Worm (Caenorhabditis elegans): ENCODE data around the gene T25D1.2.

Gene T25D1.2

DNA sequence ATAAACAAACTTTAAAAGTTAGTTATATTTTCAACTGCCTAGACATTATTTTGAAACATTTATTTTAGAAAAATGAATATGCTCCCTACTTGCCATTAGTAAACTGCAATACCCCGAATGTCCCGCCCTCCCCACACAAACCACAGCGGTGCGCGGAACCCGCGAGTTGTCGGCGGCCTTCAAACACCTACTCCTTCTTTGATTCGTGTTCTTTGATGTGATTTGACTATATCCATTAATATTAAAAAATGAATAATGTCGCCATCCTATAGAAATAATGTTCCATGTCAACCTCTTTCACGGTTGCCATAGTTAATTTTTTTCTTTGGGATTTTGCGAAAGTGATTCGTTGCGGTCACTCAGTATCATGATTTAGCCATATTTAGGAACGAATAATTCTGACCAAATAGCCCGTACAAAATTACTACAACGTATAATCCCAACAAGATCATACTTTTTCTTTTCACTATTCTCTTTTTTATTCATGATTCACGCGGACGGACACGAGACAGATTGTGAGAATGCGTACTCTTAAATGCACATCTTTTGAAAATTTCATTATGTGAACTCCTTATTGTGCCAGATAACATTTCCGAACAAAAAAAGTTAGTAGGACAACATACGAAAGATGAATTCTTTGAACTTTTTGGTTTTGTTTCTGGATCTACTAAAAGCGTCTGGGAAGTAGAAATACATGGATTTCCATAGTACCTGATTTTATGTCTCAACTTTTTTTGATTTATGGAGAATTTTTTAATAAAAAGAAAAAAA, 49.3 kb downstream of the T25D1.2 start (continued):
- TF ChIP-seq hmg-1.2 (GFP tag; IDR thresholded peaks at IDR 0.05): peak; percentile 89
- no peak for TF ChIP-seq lsl-1 (GFP tag; optimal IDR thresholded peaks at IDR 0.05)
- peak; percentile 75 for TF ChIP-seq D2030.7 (GFP tag; IDR thresholded peaks at IDR 0.05)
- TF ChIP-seq B0261.1 (tag; optimal IDR thresholded peaks at IDR 0.05): peak; percentile 14
- TF ChIP-seq attf-6 (GFP tag; IDR thresholded peaks at IDR 0.05): peak; percentile 82
- TF ChIP-seq mes-4 (tag; optimal IDR thresholded peaks at IDR 0.05): no peak
- TF ChIP-seq snpc-1.1 (tag; optimal IDR thresholded peaks at IDR 0.05; ENCODE audit: insufficient read depth): peak; percentile 94
- no peak for TF ChIP-seq gei-17 (GFP tag; optimal IDR thresholded peaks at IDR 0.05)
- no peak for TF ChIP-seq ekl-4 (GFP tag; IDR thresholded peaks at IDR 0.05)
- TF ChIP-seq T26A5.8 (tag; optimal IDR thresholded peaks at IDR 0.05): no peak

DNA sequence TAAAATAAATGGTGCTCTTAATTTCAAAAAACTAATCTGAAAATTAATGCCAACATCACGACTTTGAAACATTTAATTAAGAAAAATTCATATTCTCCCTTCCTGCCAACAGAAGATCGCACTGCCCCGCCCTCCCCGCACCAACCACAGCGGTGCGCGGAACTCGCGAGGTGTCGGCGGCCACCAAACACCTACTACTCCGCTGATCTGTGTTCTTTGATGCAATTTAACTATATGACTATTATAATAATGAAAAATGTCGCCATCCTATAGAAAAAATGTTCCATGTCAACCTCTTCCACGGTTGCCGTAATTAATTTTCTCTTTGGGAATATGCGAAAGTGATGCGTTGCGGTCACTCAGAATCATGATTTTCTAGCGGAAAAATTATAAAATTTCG, 50.4 kb downstream of the T25D1.2 start:
- no peak for TF ChIP-seq tbx-9 (tag; optimal IDR thresholded peaks at IDR 0.05; ENCODE audit: borderline replicate concordance)
- peak; percentile 92 for TF ChIP-seq snpc-3.4 (tag; optimal IDR thresholded peaks at IDR 0.05)
- TF ChIP-seq mes-4 (tag; optimal IDR thresholded peaks at IDR 0.05): no peak
- TF ChIP-seq snpc-4 (GFP tag; optimal IDR thresholded peaks at IDR 0.05): peak; percentile 94
- TF ChIP-seq snpc-4 (tag; optimal IDR thresholded peaks at IDR 0.05): peak; percentile 63 to 96 (median 90)
- TF ChIP-seq snpc-1.3 (tag; optimal IDR thresholded peaks at IDR 0.05; ENCODE audit: insufficient read depth): peak; percentile 78
- no peak for TF ChIP-seq nhr-120 (GFP tag; IDR thresholded peaks at IDR 0.05)
- no peak for TF ChIP-seq nfyb-1 (GFP tag; IDR thresholded peaks at IDR 0.05)
- no peak for TF ChIP-seq madf-3 (GFP tag; IDR thresholded peaks at IDR 0.05)
- TF ChIP-seq ztf-26 (tag; optimal IDR thresholded peaks at IDR 0.05): no peak
- TF ChIP-seq F33H1.4 (GFP tag; IDR thresholded peaks at IDR 0.05): no peak
- TF ChIP-seq aptf-2 (GFP tag; conservative IDR thresholded peaks at IDR 0.05): no peak
- TF ChIP-seq tbp1 (GFP tag; optimal IDR thresholded peaks at IDR 0.05): peak; percentile 43
- peak; percentile 59; the same call in 1 of the 2 replicates for TF ChIP-seq attf-6 (GFP tag; IDR thresholded peaks at IDR 0.05)
- no peak for TF ChIP-seq ceh-79 (tag; optimal IDR thresholded peaks at IDR 0.05)
- TF ChIP-seq snpc-1.1 (tag; optimal IDR thresholded peaks at IDR 0.05; ENCODE audit: insufficient read depth): peak; percentile 94
- TF ChIP-seq hmg-1.2 (GFP tag; IDR thresholded peaks at IDR 0.05): peak; percentile 62
- no peak for TF ChIP-seq xnd-1 (tag; optimal IDR thresholded peaks at IDR 0.05)

DNA sequence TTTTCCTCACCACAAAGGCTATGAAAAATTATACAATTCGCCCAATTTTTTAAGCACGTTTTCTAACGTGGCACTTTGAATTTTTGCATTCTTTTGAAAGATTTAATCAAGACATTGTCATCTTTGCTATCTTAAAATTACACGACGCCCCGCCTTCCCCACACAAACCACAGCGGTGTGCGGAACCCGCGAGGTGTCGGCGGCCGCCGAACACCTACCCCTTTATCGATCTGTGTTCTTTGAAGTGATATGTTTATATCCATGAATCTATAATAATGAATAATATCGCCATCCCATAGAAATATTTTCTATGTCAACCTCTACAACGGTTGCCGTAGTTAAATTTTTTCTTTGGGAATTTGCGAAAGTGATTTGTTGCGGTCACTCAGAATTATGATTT, 51.0 kb downstream of the T25D1.2 start:
- peak; percentile 92 for TF ChIP-seq snpc-4 (GFP tag; optimal IDR thresholded peaks at IDR 0.05)
- peak; percentile 88 to 97 (median 92) for TF ChIP-seq snpc-4 (tag; optimal IDR thresholded peaks at IDR 0.05)
- TF ChIP-seq madf-10 (tag; optimal IDR thresholded peaks at IDR 0.05): no peak
- peak; percentile 58 for TF ChIP-seq tbp1 (GFP tag; optimal IDR thresholded peaks at IDR 0.05)
- 0 out of 2 replicates have a peak, but pooled peaks have one; percentile 9 for TF ChIP-seq rcor-1 (GFP tag; IDR thresholded peaks at IDR 0.05)
- no peak for TF ChIP-seq ccch-3 (GFP tag; optimal IDR thresholded peaks at IDR 0.05)
- peak; percentile 68; the same call in 1 of the 2 replicates for TF ChIP-seq hmg-1.2 (GFP tag; IDR thresholded peaks at IDR 0.05)
- no peak for TF ChIP-seq T07F8.4 (tag; optimal IDR thresholded peaks at IDR 0.05)
- TF ChIP-seq hlh-26 (GFP tag; conservative IDR thresholded peaks at IDR 0.05): no peak
- no peak for TF ChIP-seq ztf-25 (GFP tag; IDR thresholded peaks at IDR 0.05)
- TF ChIP-seq nhr-80 (tag; optimal IDR thresholded peaks at IDR 0.05): no peak
- 0 out of 2 replicates have a peak, but pooled peaks have one; percentile 10 for TF ChIP-seq ekl-4 (GFP tag; IDR thresholded peaks at IDR 0.05)
- peak; percentile 25; the same call in 1 of the 2 replicates for TF ChIP-seq pbrm-1 (GFP tag; IDR thresholded peaks at IDR 0.05)
- peak; percentile 63; the same call in 1 of the 2 replicates for TF ChIP-seq attf-6 (GFP tag; IDR thresholded peaks at IDR 0.05)
- peak; percentile 14 for TF ChIP-seq snpc-1.3 (tag; optimal IDR thresholded peaks at IDR 0.05; ENCODE audit: insufficient read depth)
- TF ChIP-seq snpc-3.4 (tag; optimal IDR thresholded peaks at IDR 0.05): peak; percentile 89
- peak; percentile 47 for TF ChIP-seq him-1 (tag; optimal IDR thresholded peaks at IDR 0.05)
- TF ChIP-seq ztf-3 (GFP tag; optimal IDR thresholded peaks at IDR 0.05): no peak
- TF ChIP-seq snpc-1.1 (tag; optimal IDR thresholded peaks at IDR 0.05; ENCODE audit: insufficient read depth): peak; percentile 91

Measured in whole organism, young adult.